Worm (Caenorhabditis elegans): ENCODE data around the gene F54D12.1.

Gene F54D12.1

DNA sequence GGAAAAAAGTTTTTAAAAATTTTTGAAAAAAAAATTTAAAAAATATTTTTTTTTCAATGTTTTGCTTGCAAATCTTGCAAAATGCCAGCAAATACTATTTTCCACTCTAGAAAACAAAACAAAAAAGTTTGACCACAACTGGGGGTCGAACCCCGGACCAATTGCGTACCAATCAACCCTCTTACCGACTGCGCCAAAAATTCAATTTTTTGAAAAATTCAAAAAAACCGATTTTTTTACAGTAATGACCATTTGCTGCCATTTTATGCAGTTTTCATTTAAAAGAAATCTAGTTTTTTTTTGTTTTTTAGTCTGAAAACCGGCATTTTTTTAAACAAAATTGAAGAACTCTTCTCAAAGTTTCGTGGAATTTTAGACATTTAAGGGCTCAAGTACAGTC, 37.8 kb upstream of the F54D12.1 start:
- TF ChIP-seq unc-120 (tag; optimal IDR thresholded peaks at IDR 0.05; ENCODE audit: poor library complexity, severe bottlenecking) (no peak), nhr-76 (tag; optimal IDR thresholded peaks at IDR 0.05) (no peak), M03D4.4 (tag; optimal IDR thresholded peaks at IDR 0.05) (no peak), nhr-28 (tag; optimal IDR thresholded peaks at IDR 0.05) (no peak), ceh-83 (GFP tag; optimal IDR thresholded peaks at IDR 0.05) (no peak), nhr-12 (tag; optimal IDR thresholded peaks at IDR 0.05) (no peak), drap-1 (GFP tag; optimal IDR thresholded peaks at IDR 0.05) (no peak), nhr-2 (tag; optimal IDR thresholded peaks at IDR 0.05) (no peak), sptf-1 (tag; optimal IDR thresholded peaks at IDR 0.05) (no peak), bed-3 (GFP tag; optimal IDR thresholded peaks at IDR 0.05) (no peak)

DNA sequence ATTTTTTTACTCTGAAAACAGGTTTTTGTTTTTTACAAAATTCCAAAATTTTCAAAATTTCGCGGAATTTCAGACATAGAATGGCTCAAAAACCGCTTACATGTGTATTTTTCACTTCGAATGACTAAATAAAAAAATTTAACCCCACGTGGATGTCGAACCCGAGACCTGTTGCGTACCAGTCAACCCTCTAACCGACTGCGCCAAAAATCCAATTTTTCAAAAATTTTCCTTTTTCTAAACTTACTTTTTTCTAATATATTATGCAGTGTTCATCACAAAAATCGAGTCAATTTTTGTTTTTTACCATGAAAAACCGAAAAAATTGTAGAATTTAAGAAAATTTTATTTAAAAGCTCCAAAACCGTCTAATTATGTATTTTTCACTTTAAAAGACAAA, 34.2 kb upstream of the F54D12.1 start:
- TF ChIP-seq lin-32 (GFP tag; optimal IDR thresholded peaks at IDR 0.05), result no peak
- TF ChIP-seq cnd-1 (tag; optimal IDR thresholded peaks at IDR 0.05), result no peak
- TF ChIP-seq blmp-1 (tag; optimal IDR thresholded peaks at IDR 0.05), result no peak
- TF ChIP-seq ces-1 (GFP tag; optimal IDR thresholded peaks at IDR 0.05), result no peak
- TF ChIP-seq ham-2 (GFP tag; optimal IDR thresholded peaks at IDR 0.05), result no peak
- no peak for TF ChIP-seq ztf-11 (tag; optimal IDR thresholded peaks at IDR 0.05)
- TF ChIP-seq unc-39 (tag; optimal IDR thresholded peaks at IDR 0.05), result no peak
- TF ChIP-seq drap-1 (GFP tag; optimal IDR thresholded peaks at IDR 0.05), result no peak
- TF ChIP-seq mls-2 (tag; optimal IDR thresholded peaks at IDR 0.05), result no peak
- TF ChIP-seq elt-3 (tag; optimal IDR thresholded peaks at IDR 0.05), result no peak
- no peak for TF ChIP-seq sem-2 (GFP tag; optimal IDR thresholded peaks at IDR 0.05)
- no peak for TF ChIP-seq nhr-2 (tag; optimal IDR thresholded peaks at IDR 0.05)
- no peak for TF ChIP-seq bed-3 (GFP tag; optimal IDR thresholded peaks at IDR 0.05)
- no peak for TF ChIP-seq nhr-237 (tag; optimal IDR thresholded peaks at IDR 0.05)
- TF ChIP-seq hlh-1 (tag; optimal IDR thresholded peaks at IDR 0.05), result no peak
- no peak for TF ChIP-seq mab-5 (tag; optimal IDR thresholded peaks at IDR 0.05)
- TF ChIP-seq tbx-8 (GFP tag; optimal IDR thresholded peaks at IDR 0.05), result no peak
- no peak for TF ChIP-seq ceh-39 (tag; optimal IDR thresholded peaks at IDR 0.05)
- TF ChIP-seq snpc-4 (tag; optimal IDR thresholded peaks at IDR 0.05), result no peak

DNA sequence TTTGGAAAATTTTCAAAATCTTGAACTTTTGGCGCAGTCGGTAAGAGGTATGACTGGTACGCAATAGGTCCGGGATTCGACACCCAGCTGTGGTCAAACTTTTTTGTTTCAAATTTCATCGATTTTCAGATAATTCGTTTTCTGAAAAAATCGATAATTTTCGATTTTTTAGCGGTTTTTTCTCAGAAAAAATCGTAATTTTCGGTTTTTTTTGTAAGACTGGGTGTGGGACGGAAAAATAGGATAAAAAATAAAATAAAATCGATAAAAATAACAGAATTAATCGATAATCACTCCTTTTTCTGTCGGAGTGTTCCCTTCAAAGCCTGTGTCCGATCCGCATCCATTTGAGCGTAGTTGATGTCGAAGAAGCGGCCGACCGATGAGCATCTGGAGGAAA, 31.4 kb upstream of the F54D12.1 start:
- TF ChIP-seq nhr-237 (tag; optimal IDR thresholded peaks at IDR 0.05), result no peak
- TF ChIP-seq sem-2 (GFP tag; optimal IDR thresholded peaks at IDR 0.05), result no peak
- no peak for TF ChIP-seq mls-2 (tag; optimal IDR thresholded peaks at IDR 0.05)
- no peak for TF ChIP-seq elt-3 (tag; optimal IDR thresholded peaks at IDR 0.05)
- no peak for TF ChIP-seq pha-4 (tag; optimal IDR thresholded peaks at IDR 0.05)
- no peak for TF ChIP-seq nhr-12 (tag; optimal IDR thresholded peaks at IDR 0.05)
- TF ChIP-seq drap-1 (GFP tag; optimal IDR thresholded peaks at IDR 0.05), result no peak
- no peak for TF ChIP-seq unc-39 (tag; optimal IDR thresholded peaks at IDR 0.05)
- no peak for TF ChIP-seq mab-5 (tag; optimal IDR thresholded peaks at IDR 0.05)
- no peak for TF ChIP-seq unc-62 (GFP tag; optimal IDR thresholded peaks at IDR 0.05)
- no peak for TF ChIP-seq ham-2 (GFP tag; optimal IDR thresholded peaks at IDR 0.05)
- TF ChIP-seq ceh-39 (tag; optimal IDR thresholded peaks at IDR 0.05), result no peak
- TF ChIP-seq M03D4.4 (tag; optimal IDR thresholded peaks at IDR 0.05), result no peak
- no peak for TF ChIP-seq hlh-1 (tag; optimal IDR thresholded peaks at IDR 0.05)
- TF ChIP-seq lsy-2 (tag; optimal IDR thresholded peaks at IDR 0.05), result no peak
- no peak for TF ChIP-seq nhr-28 (tag; optimal IDR thresholded peaks at IDR 0.05)
- TF ChIP-seq lin-13 (tag; optimal IDR thresholded peaks at IDR 0.05), result no peak

DNA sequence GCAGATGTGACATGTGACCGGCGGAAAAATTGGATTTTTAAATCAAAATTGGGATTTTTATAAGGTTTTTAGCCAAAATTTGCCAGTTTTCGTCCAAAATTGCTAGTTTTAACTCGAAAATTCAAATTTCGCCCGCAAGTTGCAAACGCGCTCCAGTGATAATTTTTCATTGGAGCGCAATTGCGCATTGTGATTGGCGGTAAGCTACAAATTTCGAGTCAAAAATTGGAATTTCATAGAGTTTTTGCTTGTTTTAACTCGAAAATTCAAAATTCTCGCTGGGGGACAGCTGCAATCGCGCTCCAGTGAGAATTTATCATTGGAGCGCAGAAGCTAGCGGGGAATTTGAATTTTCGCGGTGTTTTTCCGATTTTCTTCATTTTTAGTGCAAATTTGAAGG, 30.9 kb upstream of the F54D12.1 start:
- TF ChIP-seq lsy-2 (tag; optimal IDR thresholded peaks at IDR 0.05) (no peak), unc-120 (tag; optimal IDR thresholded peaks at IDR 0.05; ENCODE audit: poor library complexity, severe bottlenecking) (no peak)

DNA sequence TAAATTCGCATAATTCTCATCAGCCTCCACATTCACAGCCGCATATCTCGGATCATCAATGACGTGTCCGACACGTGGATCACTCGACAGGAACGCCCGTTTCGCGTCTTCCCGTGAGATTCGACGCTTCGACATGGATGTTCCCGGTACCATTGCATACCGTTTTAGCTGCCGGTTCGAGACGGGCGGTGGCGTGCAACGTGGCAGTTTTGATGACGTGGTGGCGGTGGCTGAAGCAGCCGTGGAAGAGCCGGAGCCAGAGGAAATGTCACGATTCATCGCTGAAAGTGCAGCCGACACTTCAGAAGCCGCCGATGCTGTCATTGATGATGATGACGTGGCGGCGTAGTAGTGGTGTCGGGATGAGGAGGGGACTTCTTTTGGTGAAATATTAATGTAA, 28.7 kb upstream of the F54D12.1 start:
- TF ChIP-seq snpc-4 (tag; optimal IDR thresholded peaks at IDR 0.05) (no peak), sptf-1 (tag; optimal IDR thresholded peaks at IDR 0.05) (no peak), flh-1 (GFP tag; optimal IDR thresholded peaks at IDR 0.05) (no peak), mls-2 (tag; optimal IDR thresholded peaks at IDR 0.05) (no peak), cnd-1 (tag; optimal IDR thresholded peaks at IDR 0.05) (no peak), unc-39 (tag; optimal IDR thresholded peaks at IDR 0.05) (no peak), lin-13 (tag; optimal IDR thresholded peaks at IDR 0.05) (no peak), lsy-2 (tag; optimal IDR thresholded peaks at IDR 0.05) (no peak)

DNA sequence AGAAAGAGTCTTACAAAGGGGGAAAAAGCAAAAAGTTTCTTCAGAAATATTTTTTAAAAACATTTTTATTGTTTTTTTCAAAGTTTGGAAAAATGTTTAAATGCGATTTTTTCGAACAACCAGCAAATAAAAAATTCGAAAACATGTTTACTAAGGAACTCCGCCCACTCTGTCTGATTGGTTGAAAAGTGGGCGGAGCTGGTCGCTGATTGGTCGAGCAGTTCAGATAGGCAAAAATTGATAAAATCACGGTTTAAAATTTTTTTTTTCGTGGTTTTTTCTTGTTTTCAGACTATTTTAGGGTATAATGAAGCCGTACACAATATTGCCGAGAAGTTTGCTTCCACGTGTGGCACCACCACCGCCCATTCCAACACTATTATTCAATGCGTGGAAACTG, 28.1 kb upstream of the F54D12.1 start:
- no peak for TF ChIP-seq tbx-8 (GFP tag; optimal IDR thresholded peaks at IDR 0.05)
- TF ChIP-seq flh-1 (GFP tag; optimal IDR thresholded peaks at IDR 0.05), result no peak
- TF ChIP-seq M03D4.4 (tag; optimal IDR thresholded peaks at IDR 0.05), result no peak
- TF ChIP-seq nhr-12 (tag; optimal IDR thresholded peaks at IDR 0.05), result no peak
- no peak for TF ChIP-seq mep-1 (tag; optimal IDR thresholded peaks at IDR 0.05)
- TF ChIP-seq hlh-1 (tag; optimal IDR thresholded peaks at IDR 0.05), result no peak
- TF ChIP-seq elt-3 (tag; optimal IDR thresholded peaks at IDR 0.05), result no peak
- no peak for TF ChIP-seq nhr-237 (tag; optimal IDR thresholded peaks at IDR 0.05)
- TF ChIP-seq nhr-76 (tag; optimal IDR thresholded peaks at IDR 0.05), result no peak
- TF ChIP-seq lin-13 (tag; optimal IDR thresholded peaks at IDR 0.05), result no peak
- TF ChIP-seq ceh-39 (tag; optimal IDR thresholded peaks at IDR 0.05), result no peak
- TF ChIP-seq ceh-43 (GFP tag; optimal IDR thresholded peaks at IDR 0.05), result no peak
- TF ChIP-seq ceh-83 (GFP tag; optimal IDR thresholded peaks at IDR 0.05), result no peak
- no peak for TF ChIP-seq nhr-28 (tag; optimal IDR thresholded peaks at IDR 0.05)
- TF ChIP-seq mab-5 (tag; optimal IDR thresholded peaks at IDR 0.05), result no peak
- no peak for TF ChIP-seq elt-1 (tag; optimal IDR thresholded peaks at IDR 0.05; ENCODE audit: borderline replicate concordance, insufficient read depth)
- no peak for TF ChIP-seq unc-120 (tag; optimal IDR thresholded peaks at IDR 0.05; ENCODE audit: poor library complexity, severe bottlenecking)
- TF ChIP-seq snpc-4 (tag; optimal IDR thresholded peaks at IDR 0.05), result no peak
- no peak for TF ChIP-seq lin-32 (GFP tag; optimal IDR thresholded peaks at IDR 0.05)
